Fruit fly (Drosophila melanogaster) whole organism, embryonic: ENCODE data around the gene tinc.

Source experiments
- B-H2 ChIP-seq: fragments of 200-800 bp; sonication (Bioruptor generic); optimal IDR thresholded peaks from 2 replicates; lab custom pipeline; 2018; ENCODE audit warnings: missing biosample characterization, mild to moderate bottlenecking, missing genetic modification characterization
- Bteb2 ChIP-seq: fragments of 200-800 bp; sonication (Bioruptor generic); optimal IDR thresholded peaks from 2 replicates; lab custom pipeline; 2016; ENCODE audit warnings: missing biosample characterization, missing genetic modification characterization
- CG10209 ChIP-seq: fragments of 200-800 bp; sonication (Bioruptor generic); optimal IDR thresholded peaks from 3 replicates; lab custom pipeline; 2017; ENCODE audit warnings: missing biosample characterization, mild to moderate bottlenecking, missing genetic modification characterization, missing genetic modification reagents
- CG11560 ChIP-seq: fragments of 200-800 bp; sonication (Bioruptor generic); IDR thresholded peaks from 3 replicates; pipeline ENCODE4 v1.3.6; 2022; ENCODE audit warnings: missing biosample characterization, missing genetic modification characterization
- CG12155 ChIP-seq: fragments of 200-800 bp; sonication (Bioruptor generic); optimal IDR thresholded peaks from 3 replicates; lab custom pipeline; 2016; ENCODE audit warnings: missing biosample characterization, missing genetic modification characterization
- CG12744 ChIP-seq: fragments of 200-800 bp; sonication (Bioruptor generic); optimal IDR thresholded peaks from 2 replicates; lab custom pipeline; 2016; ENCODE audit warnings: missing biosample characterization, missing genetic modification characterization
- CG17186 ChIP-seq: fragments of 200-800 bp; sonication (Bioruptor generic); optimal IDR thresholded peaks from 3 replicates; lab custom pipeline; 2017; ENCODE audit warnings: missing biosample characterization, missing genetic modification reagents, missing genetic modification characterization
- CG17328 ChIP-seq: fragments of 200-800 bp; sonication (Bioruptor generic); IDR thresholded peaks from 2 replicates; pipeline ENCODE4 v1.3.6; 2022; ENCODE audit warnings: missing biosample characterization, missing genetic modification characterization
- CG18262 ChIP-seq: fragments of 200-800 bp; optimal IDR thresholded peaks from 3 replicates; lab custom pipeline; 2019; ENCODE audit warnings: missing biosample characterization, mild to moderate bottlenecking, missing genetic modification characterization, moderate library complexity
- CG1832 ChIP-seq: fragments of 200-800 bp; sonication (Bioruptor generic); optimal IDR thresholded peaks from 2 replicates; lab custom pipeline; 2017; ENCODE audit warnings: missing biosample characterization, mild to moderate bottlenecking, missing genetic modification characterization, inconsistent platforms
- CG18476 ChIP-seq: fragments of 200-800 bp; sonication (Bioruptor generic); optimal IDR thresholded peaks from 2 replicates; lab custom pipeline; 2016; ENCODE audit warnings: missing biosample characterization, mild to moderate bottlenecking, missing genetic modification characterization
- CG2129 ChIP-seq: fragments of 200-800 bp; sonication (Bioruptor generic); IDR thresholded peaks from 2 replicates; pipeline ENCODE4 v1.3.6; 2022; ENCODE audit warnings: missing biosample characterization, missing genetic modification characterization; ENCODE audit not compliant: partially characterized antibody
- CG2678 ChIP-seq: fragments of 200-800 bp; sonication (Bioruptor generic); optimal IDR thresholded peaks from 3 replicates; lab custom pipeline; 2019; ENCODE audit warnings: missing biosample characterization, mild to moderate bottlenecking, missing genetic modification characterization, moderate library complexity
- CG32532 ChIP-seq: fragments of 200-800 bp; sonication (Bioruptor generic); IDR thresholded peaks from 2 replicates; pipeline ENCODE4 v1.3.6; 2022; ENCODE audit warnings: missing biosample characterization, missing genetic modification characterization
- CG3407 ChIP-seq: fragments of 200-800 bp; sonication (Bioruptor generic); optimal IDR thresholded peaks from 2 replicates; lab custom pipeline; 2018; ENCODE audit warnings: missing biosample characterization, mild to moderate bottlenecking, missing genetic modification characterization
- CG34224 ChIP-seq: fragments of 200-800 bp; sonication (Bioruptor generic); IDR thresholded peaks from 3 replicates; pipeline ENCODE4 v1.3.6; 2022; ENCODE audit warnings: missing biosample characterization, missing genetic modification characterization; ENCODE audit not compliant: partially characterized antibody
- CG7745 ChIP-seq: fragments of 200-800 bp; sonication (Bioruptor generic); optimal IDR thresholded peaks from 2 replicates; lab custom pipeline; 2018; ENCODE audit warnings: missing biosample characterization, mild to moderate bottlenecking, missing genetic modification characterization, moderate library complexity
- CG9215 ChIP-seq: fragments of 200-800 bp; sonication (Bioruptor generic); IDR thresholded peaks from 2 replicates; pipeline ENCODE4 v1.3.6; 2022; ENCODE audit warnings: missing biosample characterization, missing genetic modification characterization
- CG9727 ChIP-seq: fragments of 200-800 bp; sonication (Bioruptor generic); optimal IDR thresholded peaks from 3 replicates; lab custom pipeline; 2017; ENCODE audit warnings: missing biosample characterization, mild to moderate bottlenecking, missing genetic modification characterization
- CG9932 ChIP-seq: fragments of 200-800 bp; sonication (Bioruptor generic); IDR thresholded peaks from 2 replicates; pipeline ENCODE4 v1.3.6; 2022; ENCODE audit warnings: missing biosample characterization, missing genetic modification characterization
- Deaf1 ChIP-seq: fragments of 200-800 bp; optimal IDR thresholded peaks from 3 replicates; lab custom pipeline; 2019; ENCODE audit warnings: missing biosample characterization, mild to moderate bottlenecking, missing genetic modification characterization, moderate library complexity
- Dp ChIP-seq: fragments of 200-800 bp; sonication (Bioruptor generic); optimal IDR thresholded peaks from 2 replicates; lab custom pipeline; 2018; ENCODE audit warnings: missing biosample characterization, mild to moderate bottlenecking, missing genetic modification characterization, moderate library complexity
- Fer1 ChIP-seq: fragments of 200-800 bp; sonication (Bioruptor generic); optimal IDR thresholded peaks from 2 replicates; lab custom pipeline; 2017; ENCODE audit warnings: missing biosample characterization, mild to moderate bottlenecking, missing genetic modification characterization
- HHEX ChIP-seq: fragments of 200-800 bp; sonication (Bioruptor generic); optimal IDR thresholded peaks from 3 replicates; lab custom pipeline; 2017; ENCODE audit warnings: missing biosample characterization, mild to moderate bottlenecking, missing genetic modification characterization, missing genetic modification reagents
- Hey ChIP-seq: fragments of 200-800 bp; sonication (Bioruptor generic); optimal IDR thresholded peaks from 3 replicates; lab custom pipeline; 2018; ENCODE audit warnings: missing biosample characterization, mild to moderate bottlenecking, missing genetic modification characterization
- Lhr ChIP-seq: fragments of 200-800 bp; sonication (Bioruptor generic); optimal IDR thresholded peaks from 3 replicates; lab custom pipeline; 2017; ENCODE audit warnings: mild to moderate bottlenecking, missing biosample characterization, missing genetic modification reagents, missing genetic modification characterization
- Max ChIP-seq: fragments of 200-800 bp; sonication (Bioruptor generic); optimal IDR thresholded peaks from 2 replicates; lab custom pipeline; 2016; ENCODE audit warnings: missing biosample characterization, mild to moderate bottlenecking, missing genetic modification characterization
- Mes4 ChIP-seq: fragments of 200-800 bp; sonication (Bioruptor generic); optimal IDR thresholded peaks from 2 replicates; lab custom pipeline; 2016; ENCODE audit warnings: missing biosample characterization, missing genetic modification characterization
- Opbp ChIP-seq: fragments of 200-800 bp; sonication (Bioruptor generic); IDR thresholded peaks from 3 replicates; pipeline ENCODE4 v1.3.6; 2022; ENCODE audit warnings: missing biosample characterization, missing genetic modification characterization; ENCODE audit not compliant: partially characterized antibody
- Poxn ChIP-seq: fragments of 200-800 bp; sonication (Bioruptor generic); IDR thresholded peaks from 2 replicates; pipeline ENCODE4 v1.3.6; 2022; ENCODE audit warnings: missing biosample characterization, missing genetic modification characterization
- Side ChIP-seq: fragments of 200-800 bp; sonication (Bioruptor generic); optimal IDR thresholded peaks from 2 replicates; lab custom pipeline; 2016; ENCODE audit warnings: missing biosample characterization, missing genetic modification characterization
- Xbp1 ChIP-seq: fragments of 200-800 bp; sonication (Bioruptor generic); optimal IDR thresholded peaks from 3 replicates; lab custom pipeline; 2016; ENCODE audit warnings: missing biosample characterization, mild to moderate bottlenecking, missing genetic modification characterization
- bigmax ChIP-seq: fragments of 200-800 bp; sonication (Bioruptor generic); optimal IDR thresholded peaks from 2 replicates; lab custom pipeline; 2018; ENCODE audit warnings: missing biosample characterization, mild to moderate bottlenecking, missing genetic modification characterization
- da ChIP-seq: fragments of 200-800 bp; sonication (Bioruptor generic); optimal IDR thresholded peaks from 2 replicates; lab custom pipeline; 2016; ENCODE audit warnings: missing biosample characterization, missing genetic modification characterization
- dysf ChIP-seq: fragments of 200-800 bp; sonication (Bioruptor generic); IDR thresholded peaks from 3 replicates; pipeline ENCODE4 v1.3.6; 2022; ENCODE audit warnings: missing biosample characterization, missing genetic modification characterization
- fd64A ChIP-seq: fragments of 200-800 bp; sonication (Bioruptor generic); optimal IDR thresholded peaks from 3 replicates; lab custom pipeline; 2018; ENCODE audit warnings: missing biosample characterization, mild to moderate bottlenecking, missing genetic modification characterization
- grn ChIP-seq: fragments of 200-800 bp; sonication (Bioruptor generic); optimal IDR thresholded peaks from 3 replicates; lab custom pipeline; 2017; ENCODE audit warnings: missing biosample characterization, missing genetic modification characterization
- gt ChIP-seq: fragments of 200-800 bp; sonication (Bioruptor generic); IDR thresholded peaks from 2 replicates; pipeline ENCODE4 v1.3.6; 2022; ENCODE audit warnings: missing biosample characterization, missing genetic modification characterization
- ham ChIP-seq: fragments of 200-800 bp; sonication (Bioruptor generic); IDR thresholded peaks from 2 replicates; pipeline ENCODE4 v1.3.6; 2022; ENCODE audit warnings: missing biosample characterization, missing genetic modification characterization
- ind ChIP-seq: fragments of 200-800 bp; sonication (Bioruptor generic); optimal IDR thresholded peaks from 3 replicates; lab custom pipeline; 2016; ENCODE audit warnings: missing biosample characterization, missing genetic modification characterization
- lilli ChIP-seq: fragments of 200-800 bp; sonication (Bioruptor generic); optimal IDR thresholded peaks from 3 replicates; lab custom pipeline; 2016; ENCODE audit warnings: missing biosample characterization, missing genetic modification characterization
- lov ChIP-seq, 2 experiments: fragments of 200-800 bp in 1 of 2; fragments of >200 bp in 1 of 2; sonication (Bioruptor generic) in 1 of 2; IDR thresholded peaks in 1 of 2; optimal IDR thresholded peaks in 1 of 2; 2 replicates in 1 of 2; 3 replicates in 1 of 2; pipeline versions ENCODE4 v1.3.6 to Lab custom; 2017 to 2022; ENCODE audit warnings: missing biosample characterization in 1 of 2, missing genetic modification characterization in 1 of 2
- pho ChIP-seq: fragments of 200-800 bp; sonication (Bioruptor generic); optimal IDR thresholded peaks from 2 replicates; lab custom pipeline; 2016; ENCODE audit warnings: missing biosample characterization, missing genetic modification characterization
- phol ChIP-seq: fragments of 200-800 bp; sonication (Bioruptor generic); optimal IDR thresholded peaks from 3 replicates; lab custom pipeline; 2018; ENCODE audit warnings: missing biosample characterization, mild to moderate bottlenecking, missing genetic modification characterization, moderate library complexity
- pnt ChIP-seq: fragments of 200-800 bp; sonication (Bioruptor generic); optimal IDR thresholded peaks from 3 replicates; lab custom pipeline; 2016; ENCODE audit warnings: missing biosample characterization, missing genetic modification characterization
- sd ChIP-seq: fragments of 200-800 bp; sonication (Bioruptor generic); optimal IDR thresholded peaks from 3 replicates; lab custom pipeline; 2018; ENCODE audit warnings: missing biosample characterization, mild to moderate bottlenecking, missing genetic modification characterization, moderate library complexity
- sens-2 ChIP-seq: fragments of 200-800 bp; sonication (Bioruptor generic); IDR thresholded peaks from 2 replicates; pipeline ENCODE4 v1.3.6; 2022; ENCODE audit warnings: missing biosample characterization, missing genetic modification characterization
- sisA ChIP-seq: fragments of 200-800 bp; sonication (Bioruptor generic); IDR thresholded peaks from 2 replicates; pipeline ENCODE4 v1.3.6; 2022; ENCODE audit warnings: missing biosample characterization, missing genetic modification characterization

Gene tinc

dm6 chr3R:17794335-17795074, 16.8 kb upstream of the tinc start, which contains the start of gene CG43102 (continued):
- TF ChIP-seq Max (GFP tag; lab: Kevin White, UChicago) (no peak), CG3407 (GFP tag; lab: Kevin White, UChicago) (peak; percentile 47), Opbp (GFP tag; lab: Robert Waterston, UW) (peak; percentile 62; the same call in 1 of the 3 replicates), ind (GFP tag; lab: Kevin White, UChicago) (peak; percentile 71), sd (tag; lab: Kevin White, UChicago) (peak; percentile 61), phol (peak; percentile 53), gt (GFP tag; lab: Robert Waterston, UW) (no peak), CG17328 (GFP tag; lab: Robert Waterston, UW) (peak; percentile 78), CG34224 (peak; percentile 51), Xbp1 (GFP tag; lab: Kevin White, UChicago) (peak; percentile 73), CG7745 (tag; lab: Kevin White, UChicago) (no peak), CG9932 (peak; percentile 84), CG2129 (peak; percentile 62; the same call in 1 of the 2 replicates), CG9727 (GFP tag; lab: Kevin White, UChicago) (peak; percentile 59), pnt (GFP tag; lab: Kevin White, UChicago) (peak; percentile 30), Bteb2 (peak; percentile 12), CG11560 (peak; percentile 93), pho (GFP tag; lab: Kevin White, UChicago) (peak; percentile 16), grn (no peak), Mes4 (GFP tag; lab: Kevin White, UChicago) (no peak), CG32532 (GFP tag; lab: Robert Waterston, UW) (peak; percentile 82), fd64A (GFP tag; lab: Kevin White, UChicago) (peak; percentile 3), CG18262 (tag; lab: Kevin White, UChicago) (peak; percentile 72), CG17186 (GFP tag; lab: Kevin White, UChicago) (no peak), HHEX (GFP tag; lab: Kevin White, UChicago) (peak; percentile 61), CG12155 (GFP tag; lab: Kevin White, UChicago) (peak; percentile 19), sens-2 (GFP tag; lab: Robert Waterston, UW) (peak; percentile 37; the same call in 1 of the 2 replicates), da (GFP tag; lab: Kevin White, UChicago) (peak; percentile 24), CG18476 (peak; percentile 14), Side (GFP tag; lab: Kevin White, UChicago) (peak; percentile 53), ham (GFP tag; lab: Robert Waterston, UW) (no peak), bigmax (no peak), lilli (GFP tag; lab: Kevin White, UChicago) (peak; percentile 65), Dp (GFP tag; lab: Kevin White, UChicago) (peak; percentile 35), CG10209 (GFP tag; lab: Kevin White, UChicago) (peak; percentile 56), Poxn (no peak), Hey (tag; lab: Kevin White, UChicago) (peak; percentile 11), lov (optimal IDR thresholded peaks at IDR 0.05; lab: Kevin White, UChicago) (no peak), lov (GFP tag; IDR thresholded peaks at IDR 0.05; lab: Robert Waterston, UW) (0 out of 3 replicates have a peak, but pooled peaks have one; percentile 41), dysf (peak; percentile 72; the same call in 2 of the 3 replicates), CG1832 (GFP tag; lab: Kevin White, UChicago) (no peak), Deaf1 (tag; lab: Kevin White, UChicago) (peak; percentile 60), B-H2 (peak; percentile 58), Lhr (no peak), sisA (GFP tag; lab: Robert Waterston, UW) (peak; percentile 60), CG12744 (peak; percentile 32), CG2678 (tag; lab: Kevin White, UChicago) (peak; percentile 79), Fer1 (GFP tag; lab: Kevin White, UChicago) (peak; percentile 49), CG9215 (GFP tag; lab: Robert Waterston, UW) (peak; percentile 54; the same call in 1 of the 2 replicates)
